Worm (Caenorhabditis elegans) whole organism, early embryonic: ENCODE results near the gene Y54E2A.9.
"Not testable (repeated sequence)": the region's sequence is repeated elsewhere in the genome, so short reads cannot be mapped to it uniquely, and the experiment has no call there.

Source experiments
- ama-1 ChIP-seq: fragments of 150-350 bp; optimal IDR thresholded peaks from 2 replicates; lab custom pipeline; 2014
- ceh-36 ChIP-seq: sonication (generic microtip); optimal IDR thresholded peaks from 2 replicates; lab custom pipeline; 2016; ENCODE audit warnings: missing genetic modification characterization, inconsistent platforms, missing compliant biosample characterization
- hnd-1 ChIP-seq: sonication (generic microtip); optimal IDR thresholded peaks from 2 replicates; lab custom pipeline; 2016; ENCODE audit warnings: missing genetic modification characterization, missing compliant biosample characterization

- not testable (repeated sequence) for TF ChIP-seq hnd-1; ceh-36 (tag; lab: Kevin White, UChicago); ama-1 (lab: Kevin White, UChicago)
Observed at ce11 chrII:14765697-14766096, 20.1 kb downstream of the Y54E2A.9 start.
